Fruit fly (Drosophila melanogaster): ENCODE results near the gene CG10097.

DNA sequence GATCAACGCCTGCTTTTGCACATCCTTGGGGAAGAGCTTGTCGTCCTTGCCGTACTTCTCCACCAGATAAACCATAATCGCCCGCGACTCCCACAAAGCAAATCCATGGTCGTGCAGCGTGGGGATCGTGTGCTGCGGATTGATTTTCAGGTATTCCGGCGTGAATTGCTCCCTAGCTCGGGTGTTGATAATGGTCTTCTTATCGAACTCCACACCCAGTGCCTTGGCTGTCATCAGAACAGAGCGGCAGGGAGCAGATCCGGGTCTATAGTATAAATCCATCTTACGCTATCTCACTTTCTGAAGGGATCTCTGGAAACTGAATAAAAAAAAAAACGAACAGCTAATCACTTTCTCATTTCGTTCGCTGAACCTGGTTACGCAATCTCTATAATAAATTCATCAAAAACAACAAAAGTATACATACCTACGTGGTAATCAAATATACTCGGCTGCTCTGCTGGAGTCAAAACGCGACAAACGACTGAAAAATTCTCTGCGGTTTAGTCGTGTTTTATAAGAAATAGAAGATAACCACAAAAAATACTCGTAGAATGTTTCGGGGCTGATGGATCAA, 30.4 kb downstream of the CG10097 start, which contains the start of gene GstD10:
- no peak for TF ChIP-seq CG2875 (GFP tag; optimal IDR thresholded peaks at IDR 0.05)
- no peak for TF ChIP-seq schlank (tag; optimal IDR thresholded peaks at IDR 0.05)
- TF ChIP-seq tll (GFP tag; optimal IDR thresholded peaks at IDR 0.05) = no peak
- no peak for TF ChIP-seq CG13775 (GFP tag; optimal IDR thresholded peaks at IDR 0.05)
- no peak for TF ChIP-seq CG17385 (GFP tag; optimal IDR thresholded peaks at IDR 0.05)
- TF ChIP-seq CG12155 (GFP tag; optimal IDR thresholded peaks at IDR 0.05) = no peak
- no peak for TF ChIP-seq CG11085 (GFP tag; IDR thresholded peaks at IDR 0.05)
